Fruit fly (Drosophila melanogaster) Kc167 (cell line): ENCODE results near the gene CG4066.

Experiments used
- h ChIP-seq: fragments of >200 bp; optimal IDR thresholded peaks from 3 replicates; lab custom pipeline; 2018; ENCODE audit warnings: missing external identifiers
- psq ChIP-seq: fragments of >200 bp; optimal IDR thresholded peaks from 2 replicates; lab custom pipeline; 2017; ENCODE audit warnings: missing external identifiers
- ttk ChIP-seq: sonication (Bioruptor generic); optimal IDR thresholded peaks from 2 replicates; lab custom pipeline; 2017; ENCODE audit warnings: missing external identifiers

dm6 chr3R:12314236-12314635 lies 3.1 kb downstream of the CG4066 start:
- TF ChIP-seq ttk (no peak), h (lab: Kevin White, UChicago) (no peak), psq (lab: Kevin White, UChicago) (no peak)
